Fruit fly (Drosophila melanogaster): ENCODE results near the gene shps.

The shps gene

DNA sequence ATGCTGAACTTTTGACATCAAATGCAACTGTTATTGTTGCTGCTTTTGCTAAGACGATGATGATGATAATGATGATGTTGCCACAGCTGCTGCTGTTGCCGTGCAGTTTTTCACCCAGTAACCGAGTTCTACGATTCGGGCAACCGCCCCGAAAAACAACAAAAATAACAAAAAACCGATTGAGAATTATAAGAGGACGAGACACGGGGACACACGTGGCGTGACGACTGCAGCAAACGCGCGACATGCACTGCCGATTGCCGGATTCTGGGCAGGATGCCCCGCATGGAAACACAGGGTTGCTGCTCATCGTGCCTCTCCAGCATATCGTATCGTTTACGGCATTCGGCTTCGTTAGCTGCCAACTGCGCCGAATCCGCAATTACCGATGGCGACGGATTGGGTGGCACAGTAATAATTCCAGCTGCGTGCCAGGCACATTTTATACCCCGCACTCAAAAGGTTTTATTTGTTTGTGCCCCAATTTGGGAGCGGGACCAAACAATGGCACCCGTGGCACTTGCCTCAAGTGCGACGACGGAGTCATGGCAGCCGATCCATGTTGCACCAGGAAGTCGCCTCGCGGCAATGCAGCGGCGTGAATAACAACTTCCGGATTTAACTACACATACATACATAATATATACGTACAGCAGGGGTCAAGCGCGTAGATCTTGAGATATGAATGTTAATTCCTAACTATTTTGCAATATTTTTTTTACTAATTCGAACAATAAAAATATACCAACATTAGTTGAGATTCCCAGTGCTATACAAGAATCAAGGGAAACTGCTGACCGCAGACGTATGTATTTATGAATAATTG lies 15.6 kb upstream of the shps start (continued):
- peak; percentile 17 for TF ChIP-seq CG11504 (tag; optimal IDR thresholded peaks at IDR 0.05)
- no peak for TF ChIP-seq fd3F (GFP tag; optimal IDR thresholded peaks at IDR 0.05)
- no peak for TF ChIP-seq vfl (GFP tag; optimal IDR thresholded peaks at IDR 0.05)
- no peak for TF ChIP-seq kay (GFP tag; optimal IDR thresholded peaks at IDR 0.05)
- TF ChIP-seq sob (GFP tag; IDR thresholded peaks at IDR 0.05) = no peak
- TF ChIP-seq CG4617 (GFP tag; optimal IDR thresholded peaks at IDR 0.05; ENCODE audit: borderline replicate concordance) = no peak
- no peak for TF ChIP-seq CG15269 (tag; optimal IDR thresholded peaks at IDR 0.05)
- TF ChIP-seq gce (GFP tag; IDR thresholded peaks at IDR 0.05) = no peak
- no peak for TF ChIP-seq maf-S (GFP tag; optimal IDR thresholded peaks at IDR 0.05)
- TF ChIP-seq lilli (GFP tag; optimal IDR thresholded peaks at IDR 0.05) = no peak
- no peak for TF ChIP-seq stc (GFP tag; IDR thresholded peaks at IDR 0.05)
- TF ChIP-seq CG1602 (GFP tag; optimal IDR thresholded peaks at IDR 0.05) = no peak
- no peak for TF ChIP-seq wek (GFP tag; optimal IDR thresholded peaks at IDR 0.05)
- no peak for TF ChIP-seq CG7786 (GFP tag; optimal IDR thresholded peaks at IDR 0.05)
- no peak for TF ChIP-seq schlank (tag; optimal IDR thresholded peaks at IDR 0.05)
- no peak for TF ChIP-seq Oaz (GFP tag; IDR thresholded peaks at IDR 0.05)
- TF ChIP-seq CG32532 (GFP tag; IDR thresholded peaks at IDR 0.05) = no peak
- no peak for TF ChIP-seq unpg (GFP tag; optimal IDR thresholded peaks at IDR 0.05)
- no peak for TF ChIP-seq CG14441 (GFP tag; IDR thresholded peaks at IDR 0.05)
- no peak for TF ChIP-seq tx (GFP tag; optimal IDR thresholded peaks at IDR 0.05)
- TF ChIP-seq br (optimal IDR thresholded peaks at IDR 0.05) = no peak
- TF ChIP-seq Eip74EF (GFP tag; optimal IDR thresholded peaks at IDR 0.05) = peak in 1 of 2 experiments; percentile 17
- TF ChIP-seq Blimp-1 (GFP tag; optimal IDR thresholded peaks at IDR 0.05) = no peak
- no peak for TF ChIP-seq Lpt (GFP tag; optimal IDR thresholded peaks at IDR 0.05)
- TF ChIP-seq Meics (GFP tag; optimal IDR thresholded peaks at IDR 0.05) = no peak
- TF ChIP-seq HLH3B (GFP tag; IDR thresholded peaks at IDR 0.05) = no peak
- no peak for TF ChIP-seq vnd (GFP tag; IDR thresholded peaks at IDR 0.05; ENCODE audit: partially characterized antibody)
- no peak for TF ChIP-seq CG6683 (GFP tag; optimal IDR thresholded peaks at IDR 0.05)
- TF ChIP-seq kni (GFP tag; optimal IDR thresholded peaks at IDR 0.05) = peak; percentile 2
- no peak for TF ChIP-seq en (GFP tag; optimal IDR thresholded peaks at IDR 0.05)
- peak; percentile 11 for TF ChIP-seq Jarid2 (GFP tag; optimal IDR thresholded peaks at IDR 0.05)
- no peak for TF ChIP-seq odd (GFP tag; optimal IDR thresholded peaks at IDR 0.05)
- TF ChIP-seq CG31224 (GFP tag; IDR thresholded peaks at IDR 0.05) = no peak
- no peak for TF ChIP-seq CG11398 (GFP tag; optimal IDR thresholded peaks at IDR 0.05)
- no peak for TF ChIP-seq Ssrp (tag; optimal IDR thresholded peaks at IDR 0.05)
- TF ChIP-seq CG6791 (GFP tag; IDR thresholded peaks at IDR 0.05; ENCODE audit: partially characterized antibody) = no peak
- TF ChIP-seq CG18599 (GFP tag; optimal IDR thresholded peaks at IDR 0.05) = peak; percentile 46
- TF ChIP-seq CG1647 (GFP tag; optimal IDR thresholded peaks at IDR 0.05) = no peak
- TF ChIP-seq Camta (GFP tag; optimal IDR thresholded peaks at IDR 0.05) = no peak
- TF ChIP-seq tll (GFP tag; optimal IDR thresholded peaks at IDR 0.05) = no peak
- TF ChIP-seq Chrac-16 (GFP tag; optimal IDR thresholded peaks at IDR 0.05) = no peak
- TF ChIP-seq CG4707 (GFP tag; optimal IDR thresholded peaks at IDR 0.05) = no peak
- TF ChIP-seq CG15479 (GFP tag; optimal IDR thresholded peaks at IDR 0.05) = no peak
- TF ChIP-seq CG10321 (GFP tag; IDR thresholded peaks at IDR 0.05) = no peak
- no peak for TF ChIP-seq yki (optimal IDR thresholded peaks at IDR 0.05)
- no peak for TF ChIP-seq CG1024 (GFP tag; IDR thresholded peaks at IDR 0.05)
- TF ChIP-seq ATbp (GFP tag; optimal IDR thresholded peaks at IDR 0.05) = peak; percentile 17
- no peak for TF ChIP-seq CG3726 (GFP tag; IDR thresholded peaks at IDR 0.05)
- no peak for TF ChIP-seq bab2 (GFP tag; optimal IDR thresholded peaks at IDR 0.05)
- no peak for TF ChIP-seq Ada2b (GFP tag; IDR thresholded peaks at IDR 0.05)

All from whole organism, embryonic.